Worm (Caenorhabditis elegans) whole organism, early embryonic: Measurements from ENCODE around the gene ZC317.7.
"Not testable (repeated sequence)": the region's sequence is repeated elsewhere in the genome, so short reads cannot be mapped to it uniquely, and the experiment has no call there.

Experiments
- B0310.2 ChIP-seq: sonication (generic microtip); optimal IDR thresholded peaks from 2 replicates; lab custom pipeline; 2016; ENCODE audit warnings: mild to moderate bottlenecking, missing genetic modification characterization, missing compliant biosample characterization
- F13C5.2 ChIP-seq: sonication (generic microtip); optimal IDR thresholded peaks from 2 replicates; lab custom pipeline; 2017; ENCODE audit warnings: mild to moderate bottlenecking, missing genetic modification characterization, inconsistent platforms, missing compliant biosample characterization
- aly-1 ChIP-seq: sonication (generic microtip); optimal IDR thresholded peaks from 2 replicates; lab custom pipeline; 2016; ENCODE audit warnings: missing genetic modification characterization, missing compliant biosample characterization
- ama-1 ChIP-seq: fragments of 150-350 bp; optimal IDR thresholded peaks from 2 replicates; lab custom pipeline; 2014
- ceh-13 ChIP-seq: fragments of 200-800 bp; sonication (Bioruptor generic); optimal IDR thresholded peaks from 2 replicates; lab custom pipeline; 2018; ENCODE audit warnings: mild to moderate bottlenecking, missing genetic modification characterization, missing compliant biosample characterization
- ceh-36 ChIP-seq: sonication (generic microtip); optimal IDR thresholded peaks from 2 replicates; lab custom pipeline; 2016; ENCODE audit warnings: missing genetic modification characterization, inconsistent platforms, missing compliant biosample characterization
- ets-7 ChIP-seq: sonication (generic microtip); optimal IDR thresholded peaks from 2 replicates; lab custom pipeline; 2016; ENCODE audit warnings: missing genotype, missing genetic modification characterization, missing compliant biosample characterization
- flt-1 ChIP-seq: fragments of 200-800 bp; sonication (Bioruptor generic); IDR thresholded peaks from 2 replicates; pipeline ENCODE4 v1.3.6; 2022; ENCODE audit warnings: missing genetic modification characterization, missing compliant biosample characterization
- hmbx-1 ChIP-seq: sonication (generic microtip); optimal IDR thresholded peaks from 2 replicates; lab custom pipeline; 2016; ENCODE audit warnings: mild to moderate bottlenecking, missing genetic modification characterization, missing compliant biosample characterization
- hmg-4 ChIP-seq: fragments of 200-800 bp; sonication (Bioruptor generic); optimal IDR thresholded peaks from 2 replicates; lab custom pipeline; 2018; ENCODE audit warnings: mild to moderate bottlenecking, missing genetic modification characterization, missing compliant biosample characterization
- hnd-1 ChIP-seq: sonication (generic microtip); optimal IDR thresholded peaks from 2 replicates; lab custom pipeline; 2016; ENCODE audit warnings: missing genetic modification characterization, missing compliant biosample characterization
- pes-1 ChIP-seq: fragments of 200-800 bp; sonication (Bioruptor generic); IDR thresholded peaks from 2 replicates; pipeline ENCODE4 v1.3.6; 2022; ENCODE audit warnings: missing genetic modification reagents, missing genetic modification characterization, missing compliant biosample characterization
- scrt-1 ChIP-seq: fragments of 200-800 bp; sonication (Bioruptor generic); IDR thresholded peaks from 2 replicates; pipeline ENCODE4 v1.3.6; 2022; ENCODE audit warnings: missing genetic modification characterization, missing compliant biosample characterization
- sea-1 ChIP-seq: fragments of 200-800 bp; sonication (Bioruptor generic); conservative IDR thresholded peaks from 2 replicates; pipeline ENCODE4 v1.3.6; 2022; ENCODE audit warnings: missing genetic modification characterization, missing compliant biosample characterization
- tbx-11 ChIP-seq: fragments of 200-800 bp; sonication (Bioruptor generic); IDR thresholded peaks from 2 replicates; pipeline ENCODE4 v1.3.6; 2022; ENCODE audit warnings: missing genetic modification characterization, missing compliant biosample characterization
- tbx-37 ChIP-seq: fragments of 200-800 bp; sonication (Bioruptor generic); conservative IDR thresholded peaks from 2 replicates; pipeline ENCODE4 v1.3.6; 2022; ENCODE audit warnings: missing genetic modification reagents, missing genetic modification characterization, missing compliant biosample characterization
- tra-4 ChIP-seq: sonication (generic microtip); optimal IDR thresholded peaks from 2 replicates; lab custom pipeline; 2017; ENCODE audit warnings: missing genetic modification characterization, missing compliant biosample characterization

Gene ZC317.7

ce11 chrV:5487180-5487579 is 16.4 kb upstream of the ZC317.7 start:
- no peak for TF ChIP-seq flt-1
- TF ChIP-seq ceh-36 (tag; lab: Kevin White, UChicago): no peak
- no peak for TF ChIP-seq ets-7 (tag; lab: Kevin White, UChicago)
- TF ChIP-seq tra-4 (tag; lab: Kevin White, UChicago): no peak
- no peak for TF ChIP-seq aly-1 (tag; lab: Kevin White, UChicago)
- TF ChIP-seq F13C5.2 (tag; lab: Kevin White, UChicago): no peak
- TF ChIP-seq hmbx-1 (tag; lab: Kevin White, UChicago): no peak
- TF ChIP-seq hnd-1 (tag; lab: Kevin White, UChicago): no peak
- no peak for TF ChIP-seq pes-1
- no peak for TF ChIP-seq ceh-13 (GFP tag; lab: Kevin White, UChicago)
- no peak for TF ChIP-seq ama-1 (lab: Kevin White, UChicago)
- TF ChIP-seq scrt-1 (GFP tag; lab: Robert Waterston, UW): no peak
- TF ChIP-seq B0310.2 (tag; lab: Kevin White, UChicago): no peak
- TF ChIP-seq hmg-4 (GFP tag; lab: Kevin White, UChicago): no peak
- TF ChIP-seq tbx-37 (GFP tag; lab: Robert Waterston, UW): no peak

- TF ChIP-seq ceh-13 (GFP tag; lab: Kevin White, UChicago) (no peak), pes-1 (no peak), F13C5.2 (tag; lab: Kevin White, UChicago) (no peak), ceh-36 (tag; lab: Kevin White, UChicago) (no peak), tra-4 (tag; lab: Kevin White, UChicago) (no peak), aly-1 (tag; lab: Kevin White, UChicago) (no peak), tbx-11 (GFP tag; lab: Robert Waterston, UW) (no peak), ets-7 (tag; lab: Kevin White, UChicago) (no peak), ama-1 (lab: Kevin White, UChicago) (no peak), B0310.2 (tag; lab: Kevin White, UChicago) (no peak)
Observed at ce11 chrV:5484866-5485265, 14.0 kb upstream of the ZC317.7 start, which contains the start of gene srg-65. srg-65 (minus strand) TSS chrV:5484966.

ce11 chrV:5482315-5482714 is 11.5 kb upstream of the ZC317.7 start, which contains the start of gene srg-66:
srg-66 (minus strand) TSS chrV:5482415.
- TF ChIP-seq aly-1 (tag; lab: Kevin White, UChicago) (no peak), ama-1 (lab: Kevin White, UChicago) (no peak), hmbx-1 (tag; lab: Kevin White, UChicago) (no peak), flt-1 (no peak), pes-1 (no peak), sea-1 (GFP tag; lab: Robert Waterston, UW) (no peak), tbx-37 (GFP tag; lab: Robert Waterston, UW) (no peak), B0310.2 (tag; lab: Kevin White, UChicago) (no peak), F13C5.2 (tag; lab: Kevin White, UChicago) (no peak), hmg-4 (GFP tag; lab: Kevin White, UChicago) (no peak), tra-4 (tag; lab: Kevin White, UChicago) (no peak), scrt-1 (GFP tag; lab: Robert Waterston, UW) (no peak), tbx-11 (GFP tag; lab: Robert Waterston, UW) (no peak), ceh-36 (tag; lab: Kevin White, UChicago) (no peak), ets-7 (tag; lab: Kevin White, UChicago) (no peak), ceh-13 (GFP tag; lab: Kevin White, UChicago) (no peak), hnd-1 (tag; lab: Kevin White, UChicago) (no peak)

ce11 chrV:5477719-5478118 is 6.9 kb upstream of the ZC317.7 start:
- TF ChIP-seq ceh-13 (GFP tag; lab: Kevin White, UChicago): no peak
- TF ChIP-seq flt-1: no peak
- no peak for TF ChIP-seq tbx-11 (GFP tag; lab: Robert Waterston, UW)
- TF ChIP-seq ceh-36 (tag; lab: Kevin White, UChicago): no peak

- TF ChIP-seq ceh-36, aly-1, B0310.2 (tag; lab: Kevin White, UChicago): not testable (repeated sequence)
Observed at ce11 chrV:5468489-5468888, 2.3 kb downstream of the ZC317.7 start, which contains the start of gene ZC317.6. ZC317.6 (minus strand) TSS chrV:5468589.

- no peak for TF ChIP-seq tbx-11 (GFP tag; lab: Robert Waterston, UW)
- TF ChIP-seq scrt-1 (GFP tag; lab: Robert Waterston, UW): no peak
- TF ChIP-seq pes-1: no peak
- TF ChIP-seq flt-1: no peak
- TF ChIP-seq B0310.2 (tag; lab: Kevin White, UChicago): no peak
- no peak for TF ChIP-seq tbx-37 (GFP tag; lab: Robert Waterston, UW)
- TF ChIP-seq hmbx-1 (tag; lab: Kevin White, UChicago): no peak
- no peak for TF ChIP-seq ama-1 (lab: Kevin White, UChicago)
- no peak for TF ChIP-seq tra-4 (tag; lab: Kevin White, UChicago)
Observed at ce11 chrV:5465335-5465734, 5.5 kb downstream of the ZC317.7 start, which contains the start of gene srg-68. srg-68 (minus strand) TSS chrV:5465435.

- TF ChIP-seq ceh-36 (tag; lab: Kevin White, UChicago): no peak
- no peak for TF ChIP-seq scrt-1 (GFP tag; lab: Robert Waterston, UW)
- no peak for TF ChIP-seq sea-1 (GFP tag; lab: Robert Waterston, UW)
- TF ChIP-seq hmg-4 (GFP tag; lab: Kevin White, UChicago): no peak
- no peak for TF ChIP-seq tra-4 (tag; lab: Kevin White, UChicago)
- no peak for TF ChIP-seq ceh-13 (GFP tag; lab: Kevin White, UChicago)
- no peak for TF ChIP-seq hnd-1 (tag; lab: Kevin White, UChicago)
- no peak for TF ChIP-seq ama-1 (lab: Kevin White, UChicago)
- no peak for TF ChIP-seq flt-1
- no peak for TF ChIP-seq B0310.2 (tag; lab: Kevin White, UChicago)
- no peak for TF ChIP-seq pes-1
- no peak for TF ChIP-seq tbx-37 (GFP tag; lab: Robert Waterston, UW)
- no peak for TF ChIP-seq F13C5.2 (tag; lab: Kevin White, UChicago)
- TF ChIP-seq ets-7 (tag; lab: Kevin White, UChicago): no peak
- TF ChIP-seq hmbx-1 (tag; lab: Kevin White, UChicago): no peak
Observed at ce11 chrV:5462894-5463293, 7.9 kb downstream of the ZC317.7 start, which contains the start of gene srg-67. srg-67 (minus strand) TSS chrV:5462994.
